Worm (Caenorhabditis elegans) whole organism, L2 larva: ENCODE measurements around the gene srx-105.

ENCODE experiments used
- ZK546.5 ChIP-seq: sonication (generic microtip); optimal IDR thresholded peaks from 2 replicates; lab custom pipeline; 2017; ENCODE audit warnings: missing biosample characterization, missing genetic modification characterization
- blmp-1 ChIP-seq: sonication (generic microtip); optimal IDR thresholded peaks from 2 replicates; lab custom pipeline; 2017; ENCODE audit warnings: missing genetic modification characterization, mild to moderate bottlenecking, missing compliant biosample characterization, antibody characterized with exemption, moderate library complexity; ENCODE audit not compliant: insufficient read depth
- ceh-16 ChIP-seq: fragments of 150-350 bp; optimal IDR thresholded peaks from 2 replicates; lab custom pipeline; 2014; ENCODE audit warnings: missing biosample characterization, missing genetic modification characterization
- lin-11 ChIP-seq: fragments of 150-350 bp; sonication (generic microtip); optimal IDR thresholded peaks from 2 replicates; lab custom pipeline; 2014; ENCODE audit warnings: missing biosample characterization, missing genetic modification characterization, inconsistent platforms, mixed read lengths
- lsy-2 ChIP-seq, 2 experiments: fragments of 150-350 bp in 1 of 2; sonication (generic microtip) in 1 of 2; optimal IDR thresholded peaks; 2 replicates each; lab custom pipeline; 2014 to 2017; ENCODE audit warnings: missing biosample characterization in 2 of 2, missing genetic modification characterization in 2 of 2
- nhr-11 ChIP-seq: fragments of 150-350 bp; optimal IDR thresholded peaks from 2 replicates; lab custom pipeline; 2014; ENCODE audit warnings: missing biosample characterization, missing genetic modification characterization
- nhr-237 ChIP-seq: fragments of 150-350 bp; optimal IDR thresholded peaks from 2 replicates; lab custom pipeline; 2014; ENCODE audit warnings: missing biosample characterization, missing genetic modification characterization
- snpc-4 ChIP-seq: fragments of 150-350 bp; optimal IDR thresholded peaks from 2 replicates; lab custom pipeline; 2014; ENCODE audit warnings: missing biosample characterization, missing genetic modification characterization
- unc-62 ChIP-seq: fragments of 150-350 bp; optimal IDR thresholded peaks from 2 replicates; lab custom pipeline; 2014; ENCODE audit warnings: missing biosample characterization, missing genetic modification reagents, missing genetic modification characterization
- ztf-1 ChIP-seq: fragments of 200-800 bp; sonication (Bioruptor generic); conservative IDR thresholded peaks from 2 replicates; pipeline ENCODE4 v1.3.6; 2022; ENCODE audit warnings: missing genetic modification characterization, missing compliant biosample characterization

ce11 chrII:3736893-3737375 is 35.7 kb upstream of the srx-105 start, which contains the start of gene F12E12.6:
- TF ChIP-seq lsy-2 (tag; optimal IDR thresholded peaks at IDR 0.05; lab: Kevin White, UChicago) (no peak), ceh-16 (no peak), ZK546.5 (tag; lab: Kevin White, UChicago) (no peak), snpc-4 (tag; lab: Kevin White, UChicago) (no peak), ztf-1 (GFP tag; lab: Robert Waterston, UW) (no peak), nhr-237 (tag; lab: Kevin White, UChicago) (no peak), lin-11 (no peak), blmp-1 (tag; lab: Kevin White, UChicago) (no peak), nhr-11 (tag; lab: Kevin White, UChicago) (no peak), unc-62 (GFP tag; lab: Kevin White, UChicago) (no peak)
